Worm (Caenorhabditis elegans): ENCODE data around the gene daao-1.

daao-1 gene

ce11 chrIV:2640950-2641349 lies 27.0 kb downstream of the daao-1 start, which contains the start of the genes mdf-2 and nduv-3 (continued):
- no peak for TF ChIP-seq madf-5 (GFP tag; IDR thresholded peaks at IDR 0.05)
- peak; percentile 61; the same call in 1 of the 2 replicates for TF ChIP-seq hmg-1.1 (GFP tag; IDR thresholded peaks at IDR 0.05)
- no peak for TF ChIP-seq ceh-32 (tag; optimal IDR thresholded peaks at IDR 0.05; ENCODE audit: poor library complexity)
- no peak for TF ChIP-seq tra-1 (GFP tag; IDR thresholded peaks at IDR 0.05)
- TF ChIP-seq snpc-1.2 (GFP tag; IDR thresholded peaks at IDR 0.05): no peak
- TF ChIP-seq ztf-11 (tag; optimal IDR thresholded peaks at IDR 0.05): no peak
- no peak for TF ChIP-seq Y75B8A.6 (GFP tag; IDR thresholded peaks at IDR 0.05)
- no peak for TF ChIP-seq lin-15B (tag; optimal IDR thresholded peaks at IDR 0.05)
- TF ChIP-seq Y5F2A.4 (GFP tag; optimal IDR thresholded peaks at IDR 0.05): no peak
- no peak for TF ChIP-seq F49E8.2 (tag; optimal IDR thresholded peaks at IDR 0.05; ENCODE audit: borderline replicate concordance)
- no peak for TF ChIP-seq egl-27 (tag; optimal IDR thresholded peaks at IDR 0.05)
- TF ChIP-seq aha-1 (tag): peak; percentile 72
- no peak for TF ChIP-seq zip-2 (tag; optimal IDR thresholded peaks at IDR 0.05)
- peak; percentile 67 for TF ChIP-seq hlh-30 (tag; optimal IDR thresholded peaks at IDR 0.05; ENCODE audit: insufficient read depth)
- peak; percentile 64 for TF ChIP-seq ceh-20 (GFP tag; IDR thresholded peaks at IDR 0.05)
- TF ChIP-seq F10B5.3 (tag; optimal IDR thresholded peaks at IDR 0.05): no peak
- TF ChIP-seq set-16 (GFP tag; IDR thresholded peaks at IDR 0.05): no peak
- no peak for TF ChIP-seq nhr-10 (tag; optimal IDR thresholded peaks at IDR 0.05)
- no peak for TF ChIP-seq ZK546.5 (tag; optimal IDR thresholded peaks at IDR 0.05)
- no peak for TF ChIP-seq zfp-2 (tag; optimal IDR thresholded peaks at IDR 0.05)
- TF ChIP-seq ceh-44 (GFP tag; IDR thresholded peaks at IDR 0.05): no peak
- TF ChIP-seq T26A8.4 (GFP tag; IDR thresholded peaks at IDR 0.05): peak; percentile 63
- TF ChIP-seq lin-39 (tag; optimal IDR thresholded peaks at IDR 0.05): no peak
- TF ChIP-seq ctbp-1 (GFP tag; IDR thresholded peaks at IDR 0.05): no peak
- peak; percentile 76 for TF ChIP-seq T20F7.1 (GFP tag; optimal IDR thresholded peaks at IDR 0.05)
- no peak for TF ChIP-seq mdl-1 (tag; optimal IDR thresholded peaks at IDR 0.05)
- TF ChIP-seq duxl-1 (tag; optimal IDR thresholded peaks at IDR 0.05; ENCODE audit: poor library complexity): peak; percentile 27
- TF ChIP-seq ceh-62 (tag; optimal IDR thresholded peaks at IDR 0.05): no peak
- TF ChIP-seq fkh-10 (GFP tag; optimal IDR thresholded peaks at IDR 0.05): no peak
- no peak for TF ChIP-seq nhr-111 (GFP tag; optimal IDR thresholded peaks at IDR 0.05)
- TF ChIP-seq jun-1 (tag; optimal IDR thresholded peaks at IDR 0.05): peak; percentile 38
- TF ChIP-seq spr-3 (GFP tag; optimal IDR thresholded peaks at IDR 0.05): no peak
- TF ChIP-seq hlh-11 (tag; optimal IDR thresholded peaks at IDR 0.05): peak; percentile 48
- TF ChIP-seq mxl-3 (GFP tag; optimal IDR thresholded peaks at IDR 0.05): no peak
- TF ChIP-seq nhr-28 (tag; optimal IDR thresholded peaks at IDR 0.05): no peak
- TF ChIP-seq F37D6.2 (tag; optimal IDR thresholded peaks at IDR 0.05): peak; percentile 43
- TF ChIP-seq dpl-1 (GFP tag; optimal IDR thresholded peaks at IDR 0.05): peak; percentile 92
- no peak; the same call in 1 of the 2 replicates for TF ChIP-seq mdt-29 (GFP tag; IDR thresholded peaks at IDR 0.05)
- no peak for TF ChIP-seq sdz-12 (GFP tag; optimal IDR thresholded peaks at IDR 0.05)
- TF ChIP-seq zag-1 (tag; optimal IDR thresholded peaks at IDR 0.05): no peak
- peak; percentile 58 for TF ChIP-seq nhr-6 (tag; optimal IDR thresholded peaks at IDR 0.05)
- TF ChIP-seq lir-3 (tag; optimal IDR thresholded peaks at IDR 0.05): no peak
- TF ChIP-seq unc-130 (GFP tag; optimal IDR thresholded peaks at IDR 0.05): no peak
- peak in 1 of 2 experiments; percentile 91 for TF ChIP-seq lsy-2 (tag; optimal IDR thresholded peaks at IDR 0.05)
- no peak; the same call in 1 of the 2 replicates for TF ChIP-seq pha-4 (GFP tag; IDR thresholded peaks at IDR 0.05)
- TF ChIP-seq pha-4 (tag; optimal IDR thresholded peaks at IDR 0.05): peak; percentile 64
- no peak for TF ChIP-seq tag-97 (GFP tag; IDR thresholded peaks at IDR 0.05)
- no peak for TF ChIP-seq nhr-41 (GFP tag; IDR thresholded peaks at IDR 0.05)
- no peak for TF ChIP-seq dmd-9 (GFP tag; IDR thresholded peaks at IDR 0.05)
- TF ChIP-seq lin-29 (GFP tag; IDR thresholded peaks at IDR 0.05): no peak
- no peak for TF ChIP-seq gei-8 (GFP tag; optimal IDR thresholded peaks at IDR 0.05)
- TF ChIP-seq dmd-6 (GFP tag; IDR thresholded peaks at IDR 0.05): peak; percentile 35
